Worm (Caenorhabditis elegans) whole organism, L4 larva: ENCODE results near the gene srh-48.

Experiments used
- F10B5.3 ChIP-seq: sonication (generic microtip); optimal IDR thresholded peaks from 2 replicates; lab custom pipeline; 2016; ENCODE audit warnings: mild to moderate bottlenecking, missing genetic modification characterization, missing compliant biosample characterization
- F26F4.8 ChIP-seq: fragments of 200-800 bp; sonication (Bioruptor generic); conservative IDR thresholded peaks from 2 replicates; pipeline ENCODE4 v1.3.6; 2022; ENCODE audit warnings: missing genetic modification characterization, missing compliant biosample characterization
- R02D3.7 ChIP-seq: fragments of 150-350 bp; sonication (generic microtip); optimal IDR thresholded peaks from 3 replicates; lab custom pipeline; 2014; ENCODE audit warnings: missing biosample characterization, missing genetic modification characterization
- T20F7.1 ChIP-seq: fragments of 200-800 bp; sonication (Bioruptor generic); optimal IDR thresholded peaks from 2 replicates; lab custom pipeline; 2018; ENCODE audit warnings: mild to moderate bottlenecking, missing genetic modification characterization, missing compliant biosample characterization
- Y105C5A.15 ChIP-seq: fragments of 200-800 bp; sonication (Bioruptor generic); IDR thresholded peaks from 2 replicates; pipeline ENCODE4 v1.3.6; 2022; ENCODE audit warnings: missing genetic modification characterization, missing compliant biosample characterization
- Y5F2A.4 ChIP-seq: fragments of 200-800 bp; sonication (Bioruptor generic); optimal IDR thresholded peaks from 2 replicates; lab custom pipeline; 2018; ENCODE audit warnings: mild to moderate bottlenecking, missing genetic modification characterization, missing compliant biosample characterization
- ZK337.2 ChIP-seq: fragments of 200-800 bp; sonication (Bioruptor generic); IDR thresholded peaks from 2 replicates; pipeline ENCODE4 v1.3.6; 2022; ENCODE audit warnings: missing genetic modification reagents, missing genetic modification characterization, missing compliant biosample characterization
- aha-1 ChIP-seq: fragments of 150-350 bp; peaks from one replicate; lab custom pipeline; 2014; ENCODE audit warnings: missing biosample characterization, missing genetic modification characterization
- aly-2 ChIP-seq: sonication (generic microtip); optimal IDR thresholded peaks from 2 replicates; lab custom pipeline; 2018; ENCODE audit warnings: missing biosample characterization, missing genetic modification characterization
- arid-1 ChIP-seq: fragments of 200-800 bp; sonication (Bioruptor generic); conservative IDR thresholded peaks from 2 replicates; pipeline ENCODE4 v1.3.6; 2022; ENCODE audit warnings: missing genetic modification reagents, missing genetic modification characterization, missing compliant biosample characterization
- ceh-28 ChIP-seq: fragments of 150-350 bp; optimal IDR thresholded peaks from 2 replicates; lab custom pipeline; 2014; ENCODE audit warnings: missing biosample characterization, missing genetic modification reagents, missing genetic modification characterization
- ceh-82 ChIP-seq: sonication (generic microtip); optimal IDR thresholded peaks from 2 replicates; lab custom pipeline; 2017; ENCODE audit warnings: missing biosample characterization, missing genetic modification characterization
- ces-1 ChIP-seq: fragments of 150-350 bp; sonication (generic microtip); optimal IDR thresholded peaks from 4 replicates; lab custom pipeline; 2014; ENCODE audit warnings: missing biosample characterization, missing genetic modification reagents, missing genetic modification characterization
- daf-8 ChIP-seq: fragments of 200-800 bp; sonication (Bioruptor generic); IDR thresholded peaks from 2 replicates; pipeline ENCODE4 v1.3.6; 2022; ENCODE audit warnings: missing genetic modification characterization, missing compliant biosample characterization
- dmd-9 ChIP-seq: fragments of 200-800 bp; sonication (Bioruptor generic); IDR thresholded peaks from 2 replicates; pipeline ENCODE4 v1.3.6; 2022; ENCODE audit warnings: missing genetic modification reagents, missing genetic modification characterization, missing compliant biosample characterization
- fkh-10 ChIP-seq: fragments of 150-350 bp; optimal IDR thresholded peaks from 2 replicates; lab custom pipeline; 2014; ENCODE audit warnings: missing biosample characterization, missing genetic modification reagents, missing genetic modification characterization
- gei-8 ChIP-seq: fragments of 200-800 bp; sonication (Bioruptor generic); optimal IDR thresholded peaks from 2 replicates; lab custom pipeline; 2018; ENCODE audit warnings: mild to moderate bottlenecking, missing genetic modification characterization, missing compliant biosample characterization
- hlh-11 ChIP-seq: fragments of 200-800 bp; sonication (Bioruptor generic); optimal IDR thresholded peaks from 2 replicates; lab custom pipeline; 2018; ENCODE audit warnings: mild to moderate bottlenecking, missing genetic modification characterization, missing compliant biosample characterization
- hmg-1.1 ChIP-seq: fragments of 200-800 bp; sonication (Bioruptor generic); IDR thresholded peaks from 2 replicates; pipeline ENCODE4 v1.3.6; 2022; ENCODE audit warnings: missing genetic modification reagents, missing genetic modification characterization, missing compliant biosample characterization
- jun-1 ChIP-seq: fragments of 150-350 bp; optimal IDR thresholded peaks from 2 replicates; lab custom pipeline; 2014; ENCODE audit warnings: missing biosample characterization, missing genetic modification reagents, missing genetic modification characterization
- lin-1 ChIP-seq: fragments of 200-800 bp; sonication (Bioruptor generic); IDR thresholded peaks from 2 replicates; pipeline ENCODE4 v1.3.6; 2022; ENCODE audit warnings: missing genetic modification reagents, missing genetic modification characterization, missing compliant biosample characterization
- lin-29 ChIP-seq: fragments of 200-800 bp; sonication (Bioruptor generic); IDR thresholded peaks from 2 replicates; pipeline ENCODE4 v1.3.6; 2022; ENCODE audit warnings: missing genetic modification reagents, missing genetic modification characterization, missing compliant biosample characterization
- lsy-2 ChIP-seq, 2 experiments: fragments of 150-350 bp in 1 of 2; sonication (generic microtip) in 1 of 2; optimal IDR thresholded peaks; 2 replicates each; lab custom pipeline; 2014 to 2017; ENCODE audit warnings: missing biosample characterization in 2 of 2, missing genetic modification characterization in 2 of 2
- madf-5 ChIP-seq, 2 experiments: fragments of 200-800 bp; sonication (Bioruptor generic); IDR thresholded peaks; 2 replicates each; pipeline ENCODE4 v1.3.6; 2022; ENCODE audit warnings: missing compliant biosample characterization in 2 of 2, missing genetic modification characterization in 2 of 2
- mep-1 ChIP-seq: fragments of 150-350 bp; sonication (generic microtip); optimal IDR thresholded peaks from 3 replicates; lab custom pipeline; 2014; ENCODE audit warnings: missing biosample characterization, missing genetic modification characterization
- mxl-3 ChIP-seq: fragments of 200-800 bp; sonication (Bioruptor generic); optimal IDR thresholded peaks from 2 replicates; lab custom pipeline; 2018; ENCODE audit warnings: mild to moderate bottlenecking, missing genetic modification characterization, missing compliant biosample characterization
- nhr-11 ChIP-seq: fragments of 150-350 bp; optimal IDR thresholded peaks from 2 replicates; lab custom pipeline; 2014; ENCODE audit warnings: missing biosample characterization, missing genetic modification characterization
- nhr-25 ChIP-seq: sonication (generic microtip); optimal IDR thresholded peaks from 2 replicates; lab custom pipeline; 2017; ENCODE audit warnings: missing genetic modification characterization, mild to moderate bottlenecking, missing compliant biosample characterization, antibody characterized with exemption, moderate library complexity, borderline replicate concordance; ENCODE audit not compliant: insufficient read depth
- nhr-48 ChIP-seq: sonication (generic microtip); optimal IDR thresholded peaks from 2 replicates; lab custom pipeline; 2016; ENCODE audit warnings: mild to moderate bottlenecking, missing genetic modification characterization, missing compliant biosample characterization
- nhr-6 ChIP-seq: fragments of 150-350 bp; optimal IDR thresholded peaks from 2 replicates; lab custom pipeline; 2014; ENCODE audit warnings: missing biosample characterization, missing genetic modification characterization
- nhr-77 ChIP-seq: fragments of 150-350 bp; optimal IDR thresholded peaks from 2 replicates; lab custom pipeline; 2014; ENCODE audit warnings: missing biosample characterization, missing genetic modification characterization
- pqm-1 ChIP-seq: sonication (generic microtip); optimal IDR thresholded peaks from 2 replicates; lab custom pipeline; 2017; ENCODE audit warnings: missing biosample characterization, missing genetic modification characterization
- sdz-12 ChIP-seq: fragments of 200-800 bp; sonication (Bioruptor generic); optimal IDR thresholded peaks from 2 replicates; lab custom pipeline; 2018; ENCODE audit warnings: mild to moderate bottlenecking, missing genetic modification characterization, missing compliant biosample characterization
- skn-1 ChIP-seq: fragments of 150-350 bp; optimal IDR thresholded peaks from 2 replicates; lab custom pipeline; 2014; ENCODE audit warnings: missing biosample characterization, missing genetic modification characterization
- spr-1 ChIP-seq: sonication (generic microtip); optimal IDR thresholded peaks from 2 replicates; lab custom pipeline; 2016; ENCODE audit warnings: mild to moderate bottlenecking, missing genetic modification characterization, missing compliant biosample characterization
- spr-3 ChIP-seq: fragments of 200-800 bp; sonication (Bioruptor generic); optimal IDR thresholded peaks from 2 replicates; lab custom pipeline; 2018; ENCODE audit warnings: mild to moderate bottlenecking, missing genetic modification characterization, missing compliant biosample characterization
- tra-1 ChIP-seq: fragments of 200-800 bp; sonication (Bioruptor generic); IDR thresholded peaks from 2 replicates; pipeline ENCODE4 v1.3.6; 2022; ENCODE audit warnings: missing genetic modification reagents, missing genetic modification characterization, missing compliant biosample characterization
- unc-62 ChIP-seq, 3 experiments: fragments of 150-350 bp in 1 of 3; sonication (generic microtip); optimal IDR thresholded peaks in 2 of 3; peaks in 1 of 3; 1 replicate in 1 of 3; 2 replicates in 2 of 3; lab custom pipeline; 2014 to 2017; ENCODE audit warnings: missing biosample characterization in 3 of 3, missing genetic modification characterization in 3 of 3, missing genetic modification reagents in 3 of 3, missing genotype in 1 of 3
- zip-11 ChIP-seq: fragments of 200-800 bp; sonication (Bioruptor generic); IDR thresholded peaks from 2 replicates; pipeline ENCODE4 v1.3.6; 2022; ENCODE audit warnings: missing genetic modification characterization, missing compliant biosample characterization

The srh-48 gene

DNA sequence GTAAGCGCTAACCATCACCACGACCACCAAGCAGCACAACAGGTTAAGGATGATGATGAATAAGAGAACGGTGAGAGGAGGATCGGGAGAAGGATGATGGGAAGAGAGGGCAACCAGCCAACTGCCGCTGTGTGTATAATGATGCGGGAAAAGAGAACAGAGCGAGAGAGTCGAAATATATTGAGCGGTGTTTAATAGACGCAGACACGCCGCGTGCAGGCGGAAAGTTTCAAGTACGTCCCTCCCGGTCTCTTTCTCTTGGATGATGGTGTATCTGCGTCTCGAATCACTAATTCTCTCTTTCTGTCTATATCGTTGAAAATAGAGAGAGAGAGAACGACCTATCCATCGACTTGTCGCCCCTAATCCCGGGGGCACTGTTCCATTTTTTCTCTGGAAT lies 23.2 kb upstream of the srh-48 start (continued):
- TF ChIP-seq lsy-2 (tag; optimal IDR thresholded peaks at IDR 0.05; lab: Kevin White, UChicago) (peak in 1 of 2 experiments; percentile 47), R02D3.7 (tag; lab: Kevin White, UChicago) (no peak), sdz-12 (GFP tag; lab: Kevin White, UChicago) (no peak), arid-1 (GFP tag; lab: Robert Waterston, UW) (no peak), tra-1 (GFP tag; lab: Robert Waterston, UW) (no peak), Y5F2A.4 (no peak), hlh-11 (peak; percentile 76), jun-1 (tag; lab: Kevin White, UChicago) (no peak), pqm-1 (tag; lab: Kevin White, UChicago) (no peak)

DNA sequence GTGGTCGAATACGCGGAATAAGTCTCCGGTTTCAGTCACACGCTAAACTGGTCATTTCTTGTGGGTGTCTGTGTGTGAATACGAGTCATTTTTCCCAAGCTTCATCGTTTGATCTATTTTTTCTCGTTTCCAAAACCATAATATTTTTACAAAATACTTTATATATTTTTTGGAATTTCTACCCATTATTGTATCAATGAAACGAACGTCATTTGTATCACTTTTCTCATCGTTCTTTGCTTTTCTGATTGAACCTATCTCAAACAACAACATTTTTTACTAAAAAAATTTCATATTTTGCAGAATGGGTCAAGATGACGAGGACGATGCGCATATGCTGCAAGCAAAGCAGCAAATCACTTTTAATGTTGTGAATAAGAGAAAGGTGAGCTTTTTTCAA lies 21.7 kb upstream of the srh-48 start, which contains the start of gene mel-11:
mel-11 (plus strand) TSS at position 301 of the 400 bp plus-strand sequence.
- TF ChIP-seq mep-1 (tag; lab: Kevin White, UChicago) (no peak), nhr-48 (tag; lab: Kevin White, UChicago) (no peak), skn-1 (no peak), madf-5 (GFP tag; IDR thresholded peaks at IDR 0.05; lab: Robert Waterston, UW) (no peak), aha-1 (tag; lab: Kevin White, UChicago) (no peak), spr-1 (tag; lab: Kevin White, UChicago) (no peak), lin-29 (no peak), pqm-1 (tag; lab: Kevin White, UChicago) (no peak), nhr-25 (no peak), ceh-82 (no peak), zip-11 (GFP tag; lab: Robert Waterston, UW) (no peak), fkh-10 (no peak), gei-8 (GFP tag; lab: Kevin White, UChicago) (no peak), hlh-11 (no peak)

DNA sequence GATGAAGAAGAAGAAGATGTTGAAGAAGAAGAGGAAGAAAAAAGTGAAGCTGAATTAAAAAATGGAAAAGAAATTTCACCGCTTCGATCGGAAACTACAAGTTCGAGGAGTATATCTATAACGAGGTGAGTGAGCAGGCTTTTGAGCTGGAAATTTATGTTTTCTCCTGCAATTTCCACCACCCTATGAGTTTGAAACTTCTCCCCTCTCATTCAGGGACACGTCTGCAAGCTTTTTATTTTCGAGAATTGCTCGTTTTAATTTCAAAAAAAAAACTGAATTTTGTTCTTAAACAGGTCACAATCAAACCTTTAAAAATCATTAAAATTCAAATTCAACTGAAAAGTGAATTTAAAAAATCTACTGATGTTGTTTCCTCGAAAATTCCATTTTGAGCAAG lies 17.6 kb upstream of the srh-48 start:
- TF ChIP-seq aly-2 (no peak), aha-1 (tag; lab: Kevin White, UChicago) (no peak), pqm-1 (tag; lab: Kevin White, UChicago) (no peak), unc-62 (GFP tag; optimal IDR thresholded peaks at IDR 0.05 in 1 of 2; lab: Kevin White, UChicago) (peak in 1 of 2 experiments; percentile 72), unc-62 (tag; optimal IDR thresholded peaks at IDR 0.05; lab: Kevin White, UChicago) (no peak), mxl-3 (GFP tag; lab: Kevin White, UChicago) (no peak), F10B5.3 (no peak), hmg-1.1 (no peak)

DNA sequence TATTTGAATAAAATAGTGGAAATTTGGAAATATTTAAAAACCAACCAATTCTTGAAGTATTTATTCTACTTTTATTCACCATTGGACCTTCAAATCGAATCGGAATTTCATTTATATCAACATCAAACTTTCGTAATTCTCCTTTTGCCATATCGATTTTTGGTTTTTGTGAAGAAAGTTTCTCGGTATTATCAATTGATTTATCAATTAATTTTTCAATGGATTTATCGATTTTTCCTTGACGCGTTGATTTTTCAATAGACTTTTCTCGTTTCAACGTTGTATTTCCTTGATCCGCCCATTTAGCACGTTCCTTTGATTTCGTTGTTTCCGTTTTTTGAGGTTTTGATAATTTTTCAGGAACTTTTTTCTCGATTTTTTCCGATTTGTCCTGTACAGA lies 10.5 kb upstream of the srh-48 start:
- TF ChIP-seq ceh-28 (tag; lab: Kevin White, UChicago), result peak; percentile 56
- no peak for TF ChIP-seq lin-1 (GFP tag; lab: Robert Waterston, UW)

DNA sequence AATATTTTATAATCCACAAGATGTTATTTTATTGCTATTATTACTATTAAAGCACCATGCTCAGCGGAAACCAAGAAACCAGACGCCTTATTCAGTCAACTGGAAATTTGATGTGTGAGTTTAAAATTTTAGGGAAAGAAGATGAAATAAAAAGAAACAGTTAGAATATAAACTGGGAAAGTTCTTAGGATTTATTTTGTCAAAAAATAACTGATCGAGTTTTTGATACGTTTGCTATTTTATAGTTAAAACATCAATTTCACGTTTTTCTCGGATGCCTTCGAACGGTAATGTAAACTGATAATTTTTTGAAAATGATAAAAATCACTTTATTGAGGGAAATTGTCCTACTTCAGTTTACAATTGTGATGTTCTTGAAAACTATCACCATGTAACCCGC lies 7.5 kb upstream of the srh-48 start, which contains the start of gene C06C3.3:
C06C3.3 (minus strand) TSS at position 101 of the 400 bp plus-strand sequence.
- TF ChIP-seq nhr-77 (tag; lab: Kevin White, UChicago) (no peak), daf-8 (GFP tag; lab: Robert Waterston, UW) (no peak), nhr-6 (no peak), spr-3 (GFP tag; lab: Kevin White, UChicago) (no peak), ZK337.2 (GFP tag; lab: Robert Waterston, UW) (no peak), ces-1 (GFP tag; lab: Kevin White, UChicago) (no peak), Y105C5A.15 (GFP tag; lab: Robert Waterston, UW) (no peak), nhr-11 (no peak), T20F7.1 (no peak), dmd-9 (GFP tag; lab: Robert Waterston, UW) (no peak), F26F4.8 (GFP tag; lab: Robert Waterston, UW) (no peak)
